Worm (Caenorhabditis elegans): ENCODE results near the gene R08E3.3.

The R08E3.3 gene

ce11 chrX:4861413-4861812 lies 43.0 kb downstream of the R08E3.3 start:
- no peak for TF ChIP-seq F22D6.2 (tag; optimal IDR thresholded peaks at IDR 0.05)
- no peak for TF ChIP-seq K12H6.12 (tag; optimal IDR thresholded peaks at IDR 0.05)
- TF ChIP-seq F57C9.4 (tag; optimal IDR thresholded peaks at IDR 0.05), result no peak
- no peak for TF ChIP-seq F52B5.7 (tag; optimal IDR thresholded peaks at IDR 0.05)
- TF ChIP-seq B0035.1 (tag; optimal IDR thresholded peaks at IDR 0.05), result no peak
- TF ChIP-seq madf-10 (tag; optimal IDR thresholded peaks at IDR 0.05), result no peak
- TF ChIP-seq pha-4 (tag; optimal IDR thresholded peaks at IDR 0.05), result no peak
- TF ChIP-seq T07F8.4 (tag; optimal IDR thresholded peaks at IDR 0.05), result no peak
- no peak for TF ChIP-seq madf-8 (GFP tag; conservative IDR thresholded peaks at IDR 0.05)
- no peak for TF ChIP-seq ekl-4 (GFP tag; IDR thresholded peaks at IDR 0.05)
- no peak for TF ChIP-seq Y56A3A.18 (GFP tag; IDR thresholded peaks at IDR 0.05)

DNA sequence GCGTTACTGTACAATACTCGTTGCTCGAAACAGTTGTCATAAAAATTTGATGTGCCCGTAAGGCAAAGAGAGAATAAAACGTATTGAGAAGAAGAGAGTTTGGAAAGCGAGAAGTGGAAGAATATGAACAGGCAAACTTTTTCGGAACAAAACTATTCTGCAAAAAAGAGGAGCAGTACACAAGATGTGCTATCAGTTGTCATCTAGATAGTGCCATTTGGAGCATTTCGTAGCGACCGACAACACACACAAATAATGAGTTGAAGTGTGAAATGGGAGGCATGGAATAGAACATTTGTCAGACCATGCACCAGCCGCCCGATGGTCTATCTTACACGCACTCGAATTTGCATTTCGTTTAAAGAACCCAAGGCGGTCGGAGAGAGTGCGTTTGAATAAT lies 43.7 kb downstream of the R08E3.3 start:
- TF ChIP-seq mes-4 (tag; optimal IDR thresholded peaks at IDR 0.05) (no peak), nhr-80 (tag; optimal IDR thresholded peaks at IDR 0.05) (peak; percentile 83), nfya-2 (GFP tag; IDR thresholded peaks at IDR 0.05) (no peak), ztf-22 (GFP tag; optimal IDR thresholded peaks at IDR 0.05) (no peak), let-607 (tag; optimal IDR thresholded peaks at IDR 0.05) (peak in 1 of 2 experiments; percentile 82)

DNA sequence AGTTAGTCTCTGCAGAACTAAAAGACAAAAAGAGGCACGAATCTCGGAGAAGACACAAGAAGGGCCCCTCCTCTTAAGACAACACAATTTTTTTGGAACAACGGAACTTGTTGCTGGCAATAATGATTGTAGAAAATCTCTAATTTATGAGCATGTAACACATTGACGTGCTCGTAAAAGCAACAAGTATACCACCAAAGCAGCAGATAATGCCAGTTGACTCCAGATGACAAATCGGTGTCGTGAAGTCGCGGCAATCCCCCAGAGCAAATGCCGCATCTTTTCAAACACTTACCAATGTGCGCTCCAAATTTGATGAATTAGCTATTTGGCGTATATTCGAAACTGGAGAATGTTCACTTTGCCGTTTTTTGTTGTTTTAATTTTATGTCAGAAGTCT lies 45.8 kb downstream of the R08E3.3 start:
- no peak for TF ChIP-seq ceh-100 (GFP tag; IDR thresholded peaks at IDR 0.05)
- TF ChIP-seq egrh-3 (GFP tag; IDR thresholded peaks at IDR 0.05), result no peak
- TF ChIP-seq F55B11.4 (tag; optimal IDR thresholded peaks at IDR 0.05; ENCODE audit: borderline replicate concordance, insufficient read depth), result no peak
- TF ChIP-seq lin-35 (GFP tag; optimal IDR thresholded peaks at IDR 0.05), result no peak

DNA sequence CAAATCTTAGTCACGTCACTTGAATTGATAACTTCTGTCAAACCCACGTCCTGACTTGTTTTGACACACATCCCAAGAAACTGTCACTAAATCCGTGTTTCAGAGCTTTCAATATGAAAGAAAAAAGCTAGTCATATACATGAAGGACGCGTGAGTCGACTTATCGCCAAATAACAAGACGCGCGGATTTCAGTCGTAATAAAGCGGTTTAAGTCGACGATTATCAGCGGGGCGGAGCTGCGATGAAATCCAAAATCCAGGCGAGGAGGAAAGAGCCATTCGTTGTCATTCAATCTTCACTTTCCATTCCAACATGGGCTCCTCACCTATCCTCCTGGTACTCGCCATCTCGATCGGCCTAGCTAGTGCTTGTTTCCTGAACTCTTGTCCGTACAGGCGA lies 47.4 kb downstream of the R08E3.3 start, which contains the start of gene ntc-1:
TSS of gene ntc-1 (plus strand) at position 301 of the 400 bp plus-strand sequence.
- TF ChIP-seq Y53F4B.3 (GFP tag; IDR thresholded peaks at IDR 0.05), result no peak
- no peak for TF ChIP-seq egl-44 (GFP tag; IDR thresholded peaks at IDR 0.05)
- no peak for TF ChIP-seq cebp-1 (GFP tag; IDR thresholded peaks at IDR 0.05)
- no peak for TF ChIP-seq cebp-1 (tag; optimal IDR thresholded peaks at IDR 0.05)
- no peak for TF ChIP-seq F52B5.7 (tag; optimal IDR thresholded peaks at IDR 0.05)
- no peak for TF ChIP-seq madf-10 (tag; optimal IDR thresholded peaks at IDR 0.05)
- no peak for TF ChIP-seq athp-1 (tag; optimal IDR thresholded peaks at IDR 0.05)
- TF ChIP-seq ceh-40 (GFP tag; IDR thresholded peaks at IDR 0.05), result no peak
- TF ChIP-seq unc-62 (GFP tag; optimal IDR thresholded peaks at IDR 0.05), result no peak

ce11 chrX:4869627-4870026 lies 51.2 kb downstream of the R08E3.3 start:
- TF ChIP-seq nfya-1 (tag; optimal IDR thresholded peaks at IDR 0.05; ENCODE audit: borderline replicate concordance, insufficient read depth) (no peak), ZK185.1 (tag; optimal IDR thresholded peaks at IDR 0.05; ENCODE audit: poor library complexity, severe bottlenecking) (no peak), snpc-1.3 (tag; optimal IDR thresholded peaks at IDR 0.05; ENCODE audit: insufficient read depth) (no peak), tbx-9 (tag; optimal IDR thresholded peaks at IDR 0.05; ENCODE audit: borderline replicate concordance) (no peak), K11D2.4 (GFP tag; IDR thresholded peaks at IDR 0.05) (no peak), zim-3 (tag; optimal IDR thresholded peaks at IDR 0.05) (no peak), nhr-80 (tag; optimal IDR thresholded peaks at IDR 0.05) (no peak), gei-17 (GFP tag; optimal IDR thresholded peaks at IDR 0.05) (no peak), snpc-1.1 (tag; optimal IDR thresholded peaks at IDR 0.05; ENCODE audit: insufficient read depth) (no peak), attf-3 (GFP tag; conservative IDR thresholded peaks at IDR 0.05) (no peak), B0336.3 (GFP tag; IDR thresholded peaks at IDR 0.05) (no peak), B0019.2 (GFP tag; conservative IDR thresholded peaks at IDR 0.05) (no peak), Y67H2A.10 (GFP tag; conservative IDR thresholded peaks at IDR 0.05) (no peak), F57C9.4 (tag; optimal IDR thresholded peaks at IDR 0.05) (no peak), mes-4 (tag; optimal IDR thresholded peaks at IDR 0.05) (no peak), lin-35 (GFP tag; optimal IDR thresholded peaks at IDR 0.05) (no peak)

All from whole organism, young adult.